Worm (Caenorhabditis elegans) whole organism, mixed stage, embryonic: ENCODE data around the gene D2096.11.

Source experiments
- flh-1 ChIP-seq: fragments of 200-800 bp; sonication (Bioruptor generic); optimal IDR thresholded peaks from 2 replicates; lab custom pipeline; 2018; ENCODE audit warnings: mild to moderate bottlenecking, missing genetic modification characterization, moderate library complexity, missing compliant biosample characterization
- lsy-2 ChIP-seq: fragments of 150-350 bp; optimal IDR thresholded peaks from 2 replicates; lab custom pipeline; 2014; ENCODE audit warnings: missing biosample characterization, missing genetic modification characterization
- pha-4 ChIP-seq: fragments of 150-350 bp; optimal IDR thresholded peaks from 2 replicates; lab custom pipeline; 2018; ENCODE audit warnings: missing biosample characterization, missing genetic modification reagents, missing genetic modification characterization
- snpc-4 ChIP-seq: fragments of 150-350 bp; optimal IDR thresholded peaks from 2 replicates; lab custom pipeline; 2014; ENCODE audit warnings: missing biosample characterization, missing genetic modification characterization
- sptf-1 ChIP-seq: sonication (generic microtip); optimal IDR thresholded peaks from 2 replicates; lab custom pipeline; 2017; ENCODE audit warnings: mild to moderate bottlenecking, missing genetic modification characterization, moderate library complexity, missing compliant biosample characterization
- unc-39 ChIP-seq: fragments of 150-350 bp; optimal IDR thresholded peaks from 2 replicates; lab custom pipeline; 2014; ENCODE audit warnings: missing biosample characterization, missing genetic modification characterization
- unc-62 ChIP-seq: fragments of 150-350 bp; optimal IDR thresholded peaks from 2 replicates; lab custom pipeline; 2014; ENCODE audit warnings: missing biosample characterization, missing genetic modification reagents, missing genetic modification characterization

ce11 chrIV:8396348-8396747, 2.3 kb upstream of the D2096.11 start, which contains the start of gene timm-17B.2:
- no peak for TF ChIP-seq flh-1 (GFP tag; lab: Kevin White, UChicago)
- no peak for TF ChIP-seq snpc-4 (tag; lab: Kevin White, UChicago)
- TF ChIP-seq unc-39 (tag; lab: Kevin White, UChicago) = no peak
- no peak for TF ChIP-seq sptf-1 (tag; lab: Kevin White, UChicago)
- no peak for TF ChIP-seq lsy-2
- TF ChIP-seq unc-62 (GFP tag; lab: Kevin White, UChicago) = no peak
- no peak for TF ChIP-seq pha-4
